Fruit fly (Drosophila melanogaster) whole organism, embryonic: ENCODE data around the gene Tsr1.

ENCODE experiments used
- Atf6 ChIP-seq: fragments of 200-800 bp; sonication (Bioruptor generic); IDR thresholded peaks from 2 replicates; pipeline ENCODE4 v1.3.6; 2022; ENCODE audit warnings: missing biosample characterization, missing genetic modification characterization
- CG10979 ChIP-seq: fragments of 200-800 bp; sonication (Bioruptor generic); optimal IDR thresholded peaks from 2 replicates; lab custom pipeline; 2018; ENCODE audit warnings: missing biosample characterization, mild to moderate bottlenecking, missing genetic modification characterization, moderate library complexity
- CG11085 ChIP-seq: fragments of 200-800 bp; sonication (Bioruptor generic); IDR thresholded peaks from 2 replicates; pipeline ENCODE4 v1.3.6; 2022; ENCODE audit warnings: missing biosample characterization, missing genetic modification characterization
- CG11560 ChIP-seq: fragments of 200-800 bp; sonication (Bioruptor generic); IDR thresholded peaks from 3 replicates; pipeline ENCODE4 v1.3.6; 2022; ENCODE audit warnings: missing biosample characterization, missing genetic modification characterization
- CG12071 ChIP-seq: fragments of 200-800 bp; sonication (Bioruptor generic); optimal IDR thresholded peaks from 3 replicates; lab custom pipeline; 2018; ENCODE audit warnings: missing biosample characterization, mild to moderate bottlenecking, missing genetic modification characterization
- CG14860 ChIP-seq: fragments of 200-800 bp; sonication (Bioruptor generic); IDR thresholded peaks from 3 replicates; pipeline ENCODE4 v1.3.6; 2022; ENCODE audit warnings: missing biosample characterization, missing genetic modification characterization; ENCODE audit not compliant: partially characterized antibody
- CG17568 ChIP-seq: fragments of 200-800 bp; sonication (Bioruptor generic); optimal IDR thresholded peaks from 2 replicates; lab custom pipeline; 2018; ENCODE audit warnings: missing biosample characterization, mild to moderate bottlenecking, missing genetic modification characterization, moderate library complexity
- CG2120 ChIP-seq: fragments of 200-800 bp; sonication (Bioruptor generic); optimal IDR thresholded peaks from 3 replicates; lab custom pipeline; 2016; ENCODE audit warnings: missing biosample characterization, missing genetic modification characterization
- CG31441 ChIP-seq: fragments of 200-800 bp; sonication (Bioruptor generic); IDR thresholded peaks from 2 replicates; pipeline ENCODE4 v1.3.6; 2022; ENCODE audit warnings: missing biosample characterization, missing genetic modification characterization
- CG32532 ChIP-seq: fragments of 200-800 bp; sonication (Bioruptor generic); IDR thresholded peaks from 2 replicates; pipeline ENCODE4 v1.3.6; 2022; ENCODE audit warnings: missing biosample characterization, missing genetic modification characterization
- CG6791 ChIP-seq: fragments of 200-800 bp; sonication (Bioruptor generic); IDR thresholded peaks from 3 replicates; pipeline ENCODE4 v1.3.6; 2022; ENCODE audit warnings: missing biosample characterization, missing genetic modification characterization; ENCODE audit not compliant: partially characterized antibody
- CG7963 ChIP-seq: fragments of 200-800 bp; sonication (Bioruptor generic); IDR thresholded peaks from 3 replicates; pipeline ENCODE4 v1.3.6; 2022; ENCODE audit warnings: missing biosample characterization, missing genetic modification characterization; ENCODE audit not compliant: partially characterized antibody
- CG8281 ChIP-seq: fragments of 200-800 bp; sonication (Bioruptor generic); optimal IDR thresholded peaks from 2 replicates; lab custom pipeline; 2018; ENCODE audit warnings: missing biosample characterization, mild to moderate bottlenecking, missing genetic modification characterization, moderate library complexity
- CG8924 ChIP-seq: fragments of 200-800 bp; optimal IDR thresholded peaks from 3 replicates; lab custom pipeline; 2019; ENCODE audit warnings: missing biosample characterization, mild to moderate bottlenecking, missing genetic modification characterization, moderate library complexity
- CG9876 ChIP-seq: fragments of 200-800 bp; sonication (Bioruptor generic); optimal IDR thresholded peaks from 2 replicates; lab custom pipeline; 2016; ENCODE audit warnings: missing biosample characterization, missing genetic modification characterization
- CHES-1-like ChIP-seq: fragments of 200-800 bp; sonication (Bioruptor generic); optimal IDR thresholded peaks from 2 replicates; lab custom pipeline; 2016; ENCODE audit warnings: missing biosample characterization, missing genetic modification characterization
- Camta ChIP-seq: fragments of 200-800 bp; sonication (Bioruptor generic); optimal IDR thresholded peaks from 2 replicates; lab custom pipeline; 2016; ENCODE audit warnings: missing biosample characterization, missing genetic modification characterization
- Fer3 ChIP-seq: fragments of 200-800 bp; sonication (Bioruptor generic); optimal IDR thresholded peaks from 2 replicates; lab custom pipeline; 2018; ENCODE audit warnings: missing biosample characterization, mild to moderate bottlenecking, missing genetic modification characterization, moderate library complexity
- GATAe ChIP-seq: fragments of 200-800 bp; sonication (Bioruptor generic); conservative IDR thresholded peaks from 2 replicates; pipeline ENCODE4 v1.3.6; 2022; ENCODE audit warnings: missing biosample characterization, missing genetic modification characterization
- Hey ChIP-seq: fragments of 200-800 bp; sonication (Bioruptor generic); optimal IDR thresholded peaks from 3 replicates; lab custom pipeline; 2018; ENCODE audit warnings: missing biosample characterization, mild to moderate bottlenecking, missing genetic modification characterization
- NFAT ChIP-seq: fragments of 200-800 bp; sonication (Bioruptor generic); IDR thresholded peaks from 2 replicates; pipeline ENCODE4 v1.3.6; 2022; ENCODE audit warnings: missing biosample characterization, missing genetic modification characterization
- Neu2 ChIP-seq: fragments of 200-800 bp; sonication (Bioruptor generic); optimal IDR thresholded peaks from 3 replicates; lab custom pipeline; 2016; ENCODE audit warnings: missing biosample characterization, missing genetic modification characterization, borderline replicate concordance
- Nf-YA ChIP-seq: fragments of 200-800 bp; sonication (Bioruptor generic); IDR thresholded peaks from 2 replicates; pipeline ENCODE4 v1.3.6; 2022; ENCODE audit warnings: missing biosample characterization, missing genetic modification characterization
- PHDP ChIP-seq: fragments of 200-800 bp; sonication (Bioruptor generic); optimal IDR thresholded peaks from 3 replicates; lab custom pipeline; 2018; ENCODE audit warnings: missing biosample characterization, mild to moderate bottlenecking, missing genetic modification characterization, moderate library complexity
- Sry-δ ChIP-seq: fragments of 200-800 bp; sonication (Bioruptor generic); optimal IDR thresholded peaks from 2 replicates; lab custom pipeline; 2016; ENCODE audit warnings: missing biosample characterization, missing genetic modification characterization
- ab ChIP-seq: fragments of 200-800 bp; sonication (Bioruptor generic); optimal IDR thresholded peaks from 2 replicates; lab custom pipeline; 2016; ENCODE audit warnings: missing biosample characterization, missing genetic modification characterization
- ara ChIP-seq: fragments of 200-800 bp; sonication (Bioruptor generic); IDR thresholded peaks from 2 replicates; pipeline ENCODE4 v1.3.6; 2022; ENCODE audit warnings: missing biosample characterization, missing genetic modification characterization
- ase ChIP-seq: fragments of 200-800 bp; sonication (Bioruptor generic); IDR thresholded peaks from 3 replicates; pipeline ENCODE4 v1.3.6; 2022; ENCODE audit warnings: missing biosample characterization, missing genetic modification characterization
- cad ChIP-seq: fragments of >200 bp; optimal IDR thresholded peaks from 2 replicates; lab custom pipeline; 2017; ENCODE audit warnings: missing biosample characterization, missing genetic modification characterization
- cg ChIP-seq: fragments of 200-800 bp; sonication (Bioruptor generic); optimal IDR thresholded peaks from 3 replicates; lab custom pipeline; 2019; ENCODE audit warnings: missing biosample characterization, mild to moderate bottlenecking, missing genetic modification characterization, moderate library complexity
- crc ChIP-seq: fragments of 200-800 bp; sonication (Bioruptor generic); optimal IDR thresholded peaks from 2 replicates; lab custom pipeline; 2016; ENCODE audit warnings: missing biosample characterization, missing genetic modification characterization
- crp ChIP-seq, 2 experiments: fragments of 200-800 bp; sonication (Bioruptor generic); optimal IDR thresholded peaks; 2 replicates in 1 of 2; 3 replicates in 1 of 2; lab custom pipeline; 2017; ENCODE audit warnings: missing biosample characterization in 2 of 2, missing genetic modification characterization in 2 of 2, mild to moderate bottlenecking in 1 of 2, moderate library complexity in 1 of 2
- dan ChIP-seq: fragments of 200-800 bp; sonication (Bioruptor generic); IDR thresholded peaks from 2 replicates; pipeline ENCODE4 v1.3.6; 2022; ENCODE audit warnings: missing biosample characterization, missing genetic modification characterization
- danr ChIP-seq: fragments of 200-800 bp; sonication (Bioruptor generic); IDR thresholded peaks from 2 replicates; pipeline ENCODE4 v1.3.6; 2022; ENCODE audit warnings: missing biosample characterization, missing genetic modification characterization
- dysf ChIP-seq: fragments of 200-800 bp; sonication (Bioruptor generic); IDR thresholded peaks from 3 replicates; pipeline ENCODE4 v1.3.6; 2022; ENCODE audit warnings: missing biosample characterization, missing genetic modification characterization
- ewg ChIP-seq: fragments of 200-800 bp; sonication (Bioruptor generic); optimal IDR thresholded peaks from 3 replicates; lab custom pipeline; 2017; ENCODE audit warnings: mild to moderate bottlenecking, missing biosample characterization, missing genetic modification reagents, missing genetic modification characterization
- ftz-f1 ChIP-seq: fragments of 200-800 bp; sonication (Bioruptor generic); optimal IDR thresholded peaks from 2 replicates; lab custom pipeline; 2016; ENCODE audit warnings: missing biosample characterization, missing genetic modification characterization
- klu ChIP-seq: fragments of 200-800 bp; sonication (Bioruptor generic); IDR thresholded peaks from 2 replicates; pipeline ENCODE4 v1.3.6; 2022; ENCODE audit warnings: missing biosample characterization, missing genetic modification characterization
- maf-S ChIP-seq: fragments of 200-800 bp; sonication (Bioruptor generic); optimal IDR thresholded peaks from 2 replicates; lab custom pipeline; 2016; ENCODE audit warnings: missing biosample characterization, missing genetic modification characterization
- mam ChIP-seq: fragments of 200-800 bp; sonication (Bioruptor generic); optimal IDR thresholded peaks from 3 replicates; lab custom pipeline; 2016; ENCODE audit warnings: missing biosample characterization, missing genetic modification characterization
- nerfin-1 ChIP-seq: fragments of 200-800 bp; sonication (Bioruptor generic); optimal IDR thresholded peaks from 3 replicates; lab custom pipeline; 2019; ENCODE audit warnings: missing biosample characterization, mild to moderate bottlenecking, missing genetic modification characterization, moderate library complexity
- pho ChIP-seq: fragments of 200-800 bp; sonication (Bioruptor generic); optimal IDR thresholded peaks from 2 replicates; lab custom pipeline; 2016; ENCODE audit warnings: missing biosample characterization, missing genetic modification characterization
- sima ChIP-seq: fragments of 200-800 bp; sonication (Bioruptor generic); optimal IDR thresholded peaks from 2 replicates; lab custom pipeline; 2016; ENCODE audit warnings: missing biosample characterization, missing genetic modification characterization
- slbo ChIP-seq: fragments of 200-800 bp; sonication (Bioruptor generic); IDR thresholded peaks from 2 replicates; pipeline ENCODE4 v1.3.6; 2022; ENCODE audit warnings: missing biosample characterization, missing genetic modification characterization
- sr ChIP-seq: fragments of 200-800 bp; sonication (Bioruptor generic); IDR thresholded peaks from 3 replicates; pipeline ENCODE4 v1.3.6; 2022; ENCODE audit warnings: missing biosample characterization, missing genetic modification characterization
- toy ChIP-seq: fragments of 200-800 bp; sonication (Bioruptor generic); IDR thresholded peaks from 2 replicates; pipeline ENCODE4 v1.3.6; 2022; ENCODE audit warnings: missing biosample characterization, missing genetic modification characterization
- unc-4 ChIP-seq: fragments of 200-800 bp; sonication (Bioruptor generic); IDR thresholded peaks from 2 replicates; pipeline ENCODE4 v1.3.6; 2022; ENCODE audit warnings: missing biosample characterization, missing genetic modification characterization; ENCODE audit not compliant: partially characterized antibody
- unpg ChIP-seq: fragments of 200-800 bp; sonication (Bioruptor generic); optimal IDR thresholded peaks from 3 replicates; lab custom pipeline; 2018; ENCODE audit warnings: missing biosample characterization, mild to moderate bottlenecking, missing genetic modification characterization, moderate library complexity
- usp ChIP-seq: fragments of >200 bp; optimal IDR thresholded peaks from 2 replicates; lab custom pipeline; 2017; ENCODE audit warnings: missing biosample characterization, missing genetic modification characterization
- vfl ChIP-seq: fragments of 200-800 bp; sonication (Bioruptor generic); optimal IDR thresholded peaks from 2 replicates; lab custom pipeline; 2016; ENCODE audit warnings: missing biosample characterization, missing genetic modification characterization
- zen ChIP-seq: fragments of 200-800 bp; sonication (Bioruptor generic); optimal IDR thresholded peaks from 3 replicates; lab custom pipeline; 2018; ENCODE audit warnings: missing biosample characterization, mild to moderate bottlenecking, missing genetic modification characterization, moderate library complexity

Tsr1 gene

DNA sequence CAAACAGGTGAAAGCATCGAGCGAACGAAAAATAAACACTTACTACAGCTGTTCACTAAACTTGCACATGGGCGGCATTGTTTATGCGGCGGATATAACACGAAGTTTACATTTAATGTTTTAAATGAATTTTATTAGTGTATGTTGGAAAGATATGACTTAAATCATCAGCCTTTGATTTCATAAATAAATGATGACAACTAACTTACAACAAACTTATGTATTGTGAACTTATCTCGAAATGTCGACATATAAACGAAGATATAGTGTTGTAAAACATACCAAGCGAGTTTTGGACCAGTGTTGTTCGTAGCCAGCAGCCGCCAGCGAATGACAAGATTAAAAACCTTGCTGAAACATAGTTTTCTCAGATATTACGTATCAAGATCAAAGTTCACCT, 30.6 kb upstream of the Tsr1 start, which contains the start of the genes CG11309 and CG7632 (continued):
- TF ChIP-seq cad (GFP tag; lab: Kevin White, UChicago) (no peak), unc-4 (GFP tag; lab: Robert Waterston, UW) (peak; percentile 49; the same call in 1 of the 2 replicates), CG11085 (GFP tag; lab: Robert Waterston, UW) (peak; percentile 89), CG10979 (tag; lab: Kevin White, UChicago) (peak; percentile 100), dan (GFP tag; lab: Robert Waterston, UW) (peak; percentile 40; the same call in 1 of the 2 replicates), ase (peak; percentile 97), vfl (GFP tag; lab: Kevin White, UChicago) (peak; percentile 98), CG31441 (GFP tag; lab: Robert Waterston, UW) (peak; percentile 100), ab (GFP tag; lab: Kevin White, UChicago) (peak; percentile 90), cg (GFP tag; lab: Kevin White, UChicago) (peak; percentile 29), ara (peak; percentile 99), CG7963 (GFP tag; lab: Robert Waterston, UW) (no peak), sr (peak; percentile 94), NFAT (peak; percentile 97), Nf-YA (GFP tag; lab: Robert Waterston, UW) (peak; percentile 97), CG8281 (tag; lab: Kevin White, UChicago) (peak; percentile 95), dysf (GFP tag; lab: Robert Waterston, UW) (peak; percentile 98), usp (GFP tag; lab: Kevin White, UChicago) (no peak), CG17568 (peak; percentile 99), Sry-δ (GFP tag; lab: Kevin White, UChicago) (peak; percentile 79), sima (GFP tag; lab: Kevin White, UChicago) (peak; percentile 98), Neu2 (GFP tag; lab: Kevin White, UChicago) (peak; percentile 96), klu (GFP tag; lab: Robert Waterston, UW) (peak; percentile 89), toy (GFP tag; lab: Robert Waterston, UW) (peak; percentile 97), ewg (GFP tag; lab: Kevin White, UChicago) (peak; percentile 96), CG14860 (GFP tag; lab: Robert Waterston, UW) (no peak), unpg (GFP tag; lab: Kevin White, UChicago) (peak; percentile 100), GATAe (GFP tag; lab: Robert Waterston, UW) (peak; percentile 83), CG12071 (GFP tag; lab: Kevin White, UChicago) (peak; percentile 100), CG6791 (GFP tag; lab: Robert Waterston, UW) (0 out of 3 replicates have a peak, but pooled peaks have one; percentile 33), CG32532 (GFP tag; lab: Robert Waterston, UW) (peak; percentile 98), slbo (GFP tag; lab: Robert Waterston, UW) (peak; percentile 94), CG8924 (tag; lab: Kevin White, UChicago) (peak; percentile 100), ftz-f1 (GFP tag; lab: Kevin White, UChicago) (peak; percentile 93), pho (GFP tag; lab: Kevin White, UChicago) (peak; percentile 98), CG9876 (peak; percentile 94), Hey (tag; lab: Kevin White, UChicago) (peak; percentile 98), Fer3 (tag; lab: Kevin White, UChicago) (peak; percentile 100), crp (GFP tag; optimal IDR thresholded peaks at IDR 0.05; lab: Kevin White, UChicago) (peak; percentile 58 to 88), crc (GFP tag; lab: Kevin White, UChicago) (peak; percentile 98), maf-S (GFP tag; lab: Kevin White, UChicago) (peak; percentile 97), CG11560 (tag; lab: Robert Waterston, UW) (peak; percentile 66), Atf6 (peak; percentile 99), danr (GFP tag; lab: Robert Waterston, UW) (peak; percentile 88), zen (peak; percentile 100), PHDP (tag; lab: Kevin White, UChicago) (peak; percentile 100), Camta (GFP tag; lab: Kevin White, UChicago) (peak; percentile 99), mam (GFP tag; lab: Kevin White, UChicago) (peak; percentile 98), nerfin-1 (peak; percentile 100), CG2120 (peak; percentile 99), CHES-1-like (GFP tag; lab: Kevin White, UChicago) (peak; percentile 98)
